Worm (Caenorhabditis elegans) whole organism, L2 larva: ENCODE measurements around the gene F18E3.10.

Experiments
- C34F6.9 ChIP-seq: fragments of 150-350 bp; optimal IDR thresholded peaks from 2 replicates; lab custom pipeline; 2014; ENCODE audit warnings: missing biosample characterization, missing genetic modification characterization
- F13H6.1 ChIP-seq: sonication (generic microtip); optimal IDR thresholded peaks from 2 replicates; lab custom pipeline; 2016; ENCODE audit warnings: missing genetic modification characterization, missing compliant biosample characterization
- R02D3.7 ChIP-seq: fragments of 150-350 bp; optimal IDR thresholded peaks from 2 replicates; lab custom pipeline; 2014; ENCODE audit warnings: missing biosample characterization, missing genetic modification characterization
- Y55F3AM.14 ChIP-seq: fragments of 200-800 bp; sonication (Bioruptor generic); optimal IDR thresholded peaks from 2 replicates; lab custom pipeline; 2018; ENCODE audit warnings: mild to moderate bottlenecking, missing genetic modification characterization, missing compliant biosample characterization
- ZK546.5 ChIP-seq: sonication (generic microtip); optimal IDR thresholded peaks from 2 replicates; lab custom pipeline; 2017; ENCODE audit warnings: missing biosample characterization, missing genetic modification characterization
- alr-1 ChIP-seq: fragments of 150-350 bp; optimal IDR thresholded peaks from 2 replicates; lab custom pipeline; 2014; ENCODE audit warnings: missing biosample characterization, missing genetic modification characterization
- aly-2 ChIP-seq: fragments of 150-350 bp; optimal IDR thresholded peaks from 2 replicates; lab custom pipeline; 2014; ENCODE audit warnings: missing biosample characterization, missing genetic modification characterization
- ama-1 ChIP-seq: fragments of 150-350 bp; optimal IDR thresholded peaks from 2 replicates; lab custom pipeline; 2018; ENCODE audit warnings: inconsistent platforms
- blmp-1 ChIP-seq: sonication (generic microtip); optimal IDR thresholded peaks from 2 replicates; lab custom pipeline; 2017; ENCODE audit warnings: missing genetic modification characterization, mild to moderate bottlenecking, missing compliant biosample characterization, antibody characterized with exemption, moderate library complexity; ENCODE audit not compliant: insufficient read depth
- ceh-16 ChIP-seq: fragments of 150-350 bp; optimal IDR thresholded peaks from 2 replicates; lab custom pipeline; 2014; ENCODE audit warnings: missing biosample characterization, missing genetic modification characterization
- ceh-82 ChIP-seq: fragments of 150-350 bp; optimal IDR thresholded peaks from 2 replicates; lab custom pipeline; 2014; ENCODE audit warnings: missing biosample characterization, missing genetic modification characterization
- crh-2 ChIP-seq: sonication (generic microtip); optimal IDR thresholded peaks from 2 replicates; lab custom pipeline; 2017; ENCODE audit warnings: missing biosample characterization, missing genetic modification characterization
- dmd-4 ChIP-seq: sonication (generic microtip); optimal IDR thresholded peaks from 2 replicates; lab custom pipeline; 2017; ENCODE audit warnings: missing biosample characterization, missing genetic modification characterization
- egl-27 ChIP-seq: sonication (generic microtip); optimal IDR thresholded peaks from 3 replicates; lab custom pipeline; 2017; ENCODE audit warnings: missing biosample characterization, missing genetic modification reagents, missing genetic modification characterization
- elt-1 ChIP-seq: fragments of 150-350 bp; optimal IDR thresholded peaks from 2 replicates; lab custom pipeline; 2014; ENCODE audit warnings: missing biosample characterization, missing genetic modification characterization
- elt-3 ChIP-seq: sonication (generic microtip); optimal IDR thresholded peaks from 2 replicates; lab custom pipeline; 2017; ENCODE audit warnings: missing biosample characterization, missing genetic modification characterization
- fos-1 ChIP-seq: fragments of 150-350 bp; optimal IDR thresholded peaks from 2 replicates; lab custom pipeline; 2014; ENCODE audit warnings: missing biosample characterization, missing genetic modification characterization
- gmeb-1 ChIP-seq: fragments of 150-350 bp; optimal IDR thresholded peaks from 2 replicates; lab custom pipeline; 2014; ENCODE audit warnings: missing biosample characterization, missing genetic modification characterization
- lin-11 ChIP-seq: fragments of 150-350 bp; sonication (generic microtip); optimal IDR thresholded peaks from 2 replicates; lab custom pipeline; 2014; ENCODE audit warnings: missing biosample characterization, missing genetic modification characterization, inconsistent platforms, mixed read lengths
- lin-13 ChIP-seq: fragments of 150-350 bp; optimal IDR thresholded peaks from 2 replicates; lab custom pipeline; 2014; ENCODE audit warnings: missing biosample characterization, missing genetic modification reagents, missing genetic modification characterization
- lin-39 ChIP-seq: fragments of 150-350 bp; optimal IDR thresholded peaks from 2 replicates; lab custom pipeline; 2014; ENCODE audit warnings: missing biosample characterization, missing genetic modification reagents, missing genetic modification characterization
- lsy-2 ChIP-seq, 2 experiments: fragments of 150-350 bp in 1 of 2; sonication (generic microtip) in 1 of 2; optimal IDR thresholded peaks; 2 replicates each; lab custom pipeline; 2014 to 2017; ENCODE audit warnings: missing biosample characterization in 2 of 2, missing genetic modification characterization in 2 of 2
- mab-5 ChIP-seq: fragments of 150-350 bp; optimal IDR thresholded peaks from 2 replicates; lab custom pipeline; 2014; ENCODE audit warnings: missing biosample characterization, missing genetic modification characterization
- mbf-1 ChIP-seq: sonication (generic microtip); optimal IDR thresholded peaks from 2 replicates; lab custom pipeline; 2017; ENCODE audit warnings: missing biosample characterization, missing genetic modification characterization
- mdl-1 ChIP-seq, 2 experiments: fragments of 150-350 bp in 1 of 2; sonication (generic microtip) in 1 of 2; optimal IDR thresholded peaks; 2 replicates each; lab custom pipeline; 2017; ENCODE audit warnings: missing biosample characterization in 2 of 2, missing genetic modification characterization in 2 of 2
- nhr-10 ChIP-seq: sonication (generic microtip); optimal IDR thresholded peaks from 2 replicates; lab custom pipeline; 2017; ENCODE audit warnings: missing biosample characterization, missing genetic modification characterization
- nhr-11 ChIP-seq: fragments of 150-350 bp; optimal IDR thresholded peaks from 2 replicates; lab custom pipeline; 2014; ENCODE audit warnings: missing biosample characterization, missing genetic modification characterization
- nhr-12 ChIP-seq: fragments of 150-350 bp; optimal IDR thresholded peaks from 2 replicates; lab custom pipeline; 2014; ENCODE audit warnings: missing biosample characterization, missing genetic modification characterization
- nhr-129 ChIP-seq: fragments of 150-350 bp; optimal IDR thresholded peaks from 2 replicates; lab custom pipeline; 2014; ENCODE audit warnings: missing biosample characterization, missing genetic modification characterization
- nhr-21 ChIP-seq: fragments of 150-350 bp; optimal IDR thresholded peaks from 2 replicates; lab custom pipeline; 2014; ENCODE audit warnings: missing biosample characterization, missing genetic modification characterization
- nhr-23 ChIP-seq: fragments of 150-350 bp; optimal IDR thresholded peaks from 2 replicates; lab custom pipeline; 2014; ENCODE audit warnings: missing biosample characterization, missing genetic modification reagents, missing genetic modification characterization
- nhr-237 ChIP-seq: fragments of 150-350 bp; optimal IDR thresholded peaks from 2 replicates; lab custom pipeline; 2014; ENCODE audit warnings: missing biosample characterization, missing genetic modification characterization
- nhr-25 ChIP-seq: fragments of 150-350 bp; sonication (generic microtip); optimal IDR thresholded peaks from 3 replicates; lab custom pipeline; 2014; ENCODE audit warnings: missing biosample characterization, missing genetic modification characterization
- nhr-6 ChIP-seq: fragments of 150-350 bp; optimal IDR thresholded peaks from 2 replicates; lab custom pipeline; 2014; ENCODE audit warnings: missing biosample characterization, missing genetic modification characterization
- nhr-77 ChIP-seq: fragments of 150-350 bp; optimal IDR thresholded peaks from 2 replicates; lab custom pipeline; 2014; ENCODE audit warnings: missing biosample characterization, missing genetic modification characterization
- peb-1 ChIP-seq: fragments of 150-350 bp; optimal IDR thresholded peaks from 2 replicates; lab custom pipeline; 2014; ENCODE audit warnings: missing biosample characterization, missing genetic modification characterization
- sem-4 ChIP-seq: fragments of 150-350 bp; optimal IDR thresholded peaks from 2 replicates; lab custom pipeline; 2014; ENCODE audit warnings: missing biosample characterization, missing genetic modification reagents, missing genetic modification characterization
- skn-1 ChIP-seq: sonication (generic microtip); optimal IDR thresholded peaks from 2 replicates; lab custom pipeline; 2017; ENCODE audit warnings: missing biosample characterization, missing genetic modification characterization
- sma-3 ChIP-seq: sonication (generic microtip); optimal IDR thresholded peaks from 2 replicates; lab custom pipeline; 2016; ENCODE audit warnings: missing genetic modification reagents, missing genetic modification characterization, missing compliant biosample characterization
- sma-9 ChIP-seq, 2 experiments: fragments of 150-350 bp in 1 of 2; sonication (generic microtip) in 1 of 2; optimal IDR thresholded peaks; 2 replicates each; lab custom pipeline; 2014 to 2016; ENCODE audit warnings: missing genetic modification characterization in 2 of 2, mild to moderate bottlenecking in 1 of 2, missing biosample characterization in 1 of 2, missing compliant biosample characterization in 1 of 2, missing genetic modification reagents in 1 of 2, moderate library complexity in 1 of 2
- snpc-4 ChIP-seq: fragments of 150-350 bp; optimal IDR thresholded peaks from 2 replicates; lab custom pipeline; 2014; ENCODE audit warnings: missing biosample characterization, missing genetic modification characterization
- unc-39 ChIP-seq: fragments of 150-350 bp; optimal IDR thresholded peaks from 2 replicates; lab custom pipeline; 2014; ENCODE audit warnings: missing biosample characterization, missing genetic modification characterization
- unc-55 ChIP-seq: fragments of 150-350 bp; sonication (generic microtip); optimal IDR thresholded peaks from 3 replicates; lab custom pipeline; 2014; ENCODE audit warnings: missing biosample characterization, missing genetic modification reagents, missing genetic modification characterization
- unc-62 ChIP-seq: fragments of 150-350 bp; optimal IDR thresholded peaks from 2 replicates; lab custom pipeline; 2014; ENCODE audit warnings: missing biosample characterization, missing genetic modification reagents, missing genetic modification characterization
- zag-1 ChIP-seq: fragments of 150-350 bp; optimal IDR thresholded peaks from 2 replicates; lab custom pipeline; 2014; ENCODE audit warnings: missing biosample characterization, missing genetic modification characterization
- ztf-1 ChIP-seq: fragments of 200-800 bp; sonication (Bioruptor generic); conservative IDR thresholded peaks from 2 replicates; pipeline ENCODE4 v1.3.6; 2022; ENCODE audit warnings: missing genetic modification characterization, missing compliant biosample characterization
- ztf-11 ChIP-seq: sonication (generic microtip); optimal IDR thresholded peaks from 2 replicates; lab custom pipeline; 2017; ENCODE audit warnings: missing biosample characterization, missing genetic modification characterization
- ztf-4 ChIP-seq: fragments of 150-350 bp; optimal IDR thresholded peaks from 2 replicates; lab custom pipeline; 2014; ENCODE audit warnings: missing biosample characterization, missing genetic modification characterization

F18E3.10 gene

ce11 chrV:7414909-7415308 is 9.3 kb downstream of the F18E3.10 start, which contains the start of gene F18E3.12:
Gene F18E3.12 (plus strand): TSS chrV:7414985.
- TF ChIP-seq crh-2, result no peak
- peak; percentile 77 for TF ChIP-seq ama-1
- TF ChIP-seq, all 48 proteins: peak for 1

ce11 chrV:7413107-7413774 is 11.0 kb downstream of the F18E3.10 start, which contains the start of gene F18E3.11:
Gene F18E3.11 (plus strand): TSS chrV:7413482.
- TF ChIP-seq egl-27, result no peak
- TF ChIP-seq nhr-10 (tag; lab: Kevin White, UChicago), result no peak
- no peak for TF ChIP-seq dmd-4 (tag; lab: Kevin White, UChicago)
- no peak for TF ChIP-seq R02D3.7 (tag; lab: Kevin White, UChicago)
- no peak for TF ChIP-seq C34F6.9 (tag; lab: Kevin White, UChicago)
- no peak for TF ChIP-seq gmeb-1 (tag; lab: Kevin White, UChicago)
- TF ChIP-seq snpc-4 (tag; lab: Kevin White, UChicago), result no peak
- no peak for TF ChIP-seq ztf-1 (GFP tag; lab: Robert Waterston, UW)
- peak; percentile 84 for TF ChIP-seq nhr-129 (tag; lab: Kevin White, UChicago)
- TF ChIP-seq mab-5, result no peak
- no peak for TF ChIP-seq mbf-1 (tag; lab: Kevin White, UChicago)
- no peak for TF ChIP-seq zag-1 (tag; lab: Kevin White, UChicago)
- no peak for TF ChIP-seq alr-1 (tag; lab: Kevin White, UChicago)
- no peak for TF ChIP-seq nhr-23 (tag; lab: Kevin White, UChicago)
- TF ChIP-seq unc-55 (GFP tag; lab: Kevin White, UChicago), result no peak
- no peak for TF ChIP-seq Y55F3AM.14 (GFP tag; lab: Kevin White, UChicago)
- no peak for TF ChIP-seq fos-1 (tag; lab: Kevin White, UChicago)
- no peak for TF ChIP-seq ZK546.5 (tag; lab: Kevin White, UChicago)
- no peak for TF ChIP-seq sem-4 (tag; lab: Kevin White, UChicago)
- TF ChIP-seq peb-1 (tag; lab: Kevin White, UChicago), result no peak
- no peak for TF ChIP-seq skn-1
- no peak for TF ChIP-seq lsy-2 (tag; optimal IDR thresholded peaks at IDR 0.05; lab: Kevin White, UChicago)
- peak; percentile 84 for TF ChIP-seq sma-9 (GFP tag; optimal IDR thresholded peaks at IDR 0.05; lab: Kevin White, UChicago)
- TF ChIP-seq sma-9 (tag; optimal IDR thresholded peaks at IDR 0.05; lab: Kevin White, UChicago), result no peak
- no peak for TF ChIP-seq ceh-82 (tag; lab: Kevin White, UChicago)
- TF ChIP-seq nhr-12 (tag; lab: Kevin White, UChicago), result no peak
- TF ChIP-seq nhr-11 (tag; lab: Kevin White, UChicago), result no peak
- TF ChIP-seq elt-3, result no peak
- no peak for TF ChIP-seq lin-13 (GFP tag; lab: Kevin White, UChicago)
- TF ChIP-seq sma-3, result peak; percentile 49
- TF ChIP-seq ama-1, result peak; percentile 89
- TF ChIP-seq unc-62, result no peak
- no peak for TF ChIP-seq nhr-237 (tag; lab: Kevin White, UChicago)
- no peak for TF ChIP-seq mdl-1 (tag; optimal IDR thresholded peaks at IDR 0.05; lab: Kevin White, UChicago)
- no peak for TF ChIP-seq ztf-11
- TF ChIP-seq ztf-4 (tag; lab: Kevin White, UChicago), result no peak
- TF ChIP-seq lin-39 (tag; lab: Kevin White, UChicago), result no peak
- TF ChIP-seq unc-39, result no peak
- no peak for TF ChIP-seq elt-1 (tag; lab: Kevin White, UChicago)
- peak; percentile 6 for TF ChIP-seq nhr-6 (tag; lab: Kevin White, UChicago)
- no peak for TF ChIP-seq F13H6.1 (tag; lab: Kevin White, UChicago)
- TF ChIP-seq aly-2, result no peak
- peak; percentile 78 for TF ChIP-seq blmp-1
- peak; percentile 85 for TF ChIP-seq nhr-25
- peak; percentile 80 for TF ChIP-seq nhr-21
- TF ChIP-seq ceh-16 (tag; lab: Kevin White, UChicago), result no peak
- TF ChIP-seq nhr-77 (tag; lab: Kevin White, UChicago), result no peak
- peak; percentile 9 for TF ChIP-seq crh-2
- TF ChIP-seq lin-11 (tag; lab: Kevin White, UChicago), result no peak
